Fruit fly (Drosophila melanogaster) whole organism, pupa: Measurements from ENCODE around the gene CG15390.

Experiments used
- CG10348 ChIP-seq: fragments of 200-800 bp; sonication (Bioruptor generic); IDR thresholded peaks from 2 replicates; pipeline ENCODE4 v1.3.6; 2022; ENCODE audit warnings: missing biosample characterization, missing genetic modification characterization
- CG13204 ChIP-seq: fragments of 200-800 bp; sonication (Bioruptor generic); optimal IDR thresholded peaks from 2 replicates; lab custom pipeline; 2018; ENCODE audit warnings: missing biosample characterization, mild to moderate bottlenecking, missing genetic modification characterization, moderate library complexity
- CG15710 ChIP-seq: fragments of 200-800 bp; sonication (Bioruptor generic); optimal IDR thresholded peaks from 2 replicates; lab custom pipeline; 2018; ENCODE audit warnings: missing biosample characterization, mild to moderate bottlenecking, missing genetic modification characterization, moderate library complexity
- CG4496 ChIP-seq: fragments of 200-800 bp; sonication (Bioruptor generic); IDR thresholded peaks from 3 replicates; pipeline ENCODE4 v1.3.6; 2022; ENCODE audit warnings: missing biosample characterization, missing genetic modification characterization
- D1 ChIP-seq: fragments of 200-800 bp; sonication (Bioruptor generic); optimal IDR thresholded peaks from 2 replicates; lab custom pipeline; 2018; ENCODE audit warnings: missing biosample characterization, mild to moderate bottlenecking, missing genetic modification characterization, moderate library complexity
- gl ChIP-seq: fragments of 200-800 bp; sonication (Bioruptor generic); optimal IDR thresholded peaks from 2 replicates; lab custom pipeline; 2018; ENCODE audit warnings: missing biosample characterization, mild to moderate bottlenecking, missing genetic modification characterization

DNA sequence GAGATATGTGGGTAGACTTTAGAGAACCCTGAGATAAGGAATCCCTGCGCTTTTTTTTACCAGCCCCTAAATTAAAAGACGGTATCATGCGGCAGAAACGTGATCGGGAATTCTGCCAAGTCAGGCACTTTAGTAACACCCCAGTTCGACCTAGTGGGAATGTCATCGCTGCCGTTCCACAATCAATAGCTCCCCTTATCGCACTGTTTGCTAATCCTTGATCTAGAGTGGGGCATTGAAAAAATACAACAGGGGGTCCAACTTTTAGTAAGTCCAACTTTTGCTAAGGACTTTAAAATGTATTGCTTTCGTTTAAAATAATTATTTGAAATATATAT is 2.4 kb upstream of the CG15390 start:
- TF ChIP-seq gl (tag; lab: Kevin White, UChicago): no peak
- TF ChIP-seq CG10348 (GFP tag; lab: Robert Waterston, UW): no peak
- TF ChIP-seq D1 (tag; lab: Kevin White, UChicago): no peak
- TF ChIP-seq CG4496: no peak
- TF ChIP-seq CG13204: no peak
- TF ChIP-seq CG15710 (tag; lab: Kevin White, UChicago): no peak
